Fruit fly (Drosophila melanogaster) whole organism, wandering third instar larva: Measurements from ENCODE around the gene ras.

Experiments used
- Hnf4 ChIP-seq: fragments of 200-800 bp; sonication (Bioruptor generic); optimal IDR thresholded peaks from 2 replicates; lab custom pipeline; 2016; ENCODE audit warnings: missing biosample characterization, mild to moderate bottlenecking, missing genetic modification characterization
- N ChIP-seq: fragments of >200 bp; optimal IDR thresholded peaks from 2 replicates; lab custom pipeline; 2018; ENCODE audit warnings: missing biosample characterization, missing external identifiers, missing genetic modification characterization
- OdsH ChIP-seq: fragments of 200-800 bp; sonication (Bioruptor generic); optimal IDR thresholded peaks from 2 replicates; lab custom pipeline; 2016; ENCODE audit warnings: missing biosample characterization, mild to moderate bottlenecking, missing genetic modification characterization
- h ChIP-seq: fragments of 200-800 bp; sonication (Bioruptor generic); optimal IDR thresholded peaks from 3 replicates; lab custom pipeline; 2016; ENCODE audit warnings: missing biosample characterization, mild to moderate bottlenecking, missing genetic modification characterization
- pan ChIP-seq: fragments of >200 bp; optimal IDR thresholded peaks from 2 replicates; lab custom pipeline; 2017
- psq ChIP-seq: fragments of 200-800 bp; sonication (Bioruptor generic); optimal IDR thresholded peaks from 3 replicates; lab custom pipeline; 2017; ENCODE audit warnings: missing biosample characterization, mild to moderate bottlenecking, missing genetic modification characterization, moderate library complexity
- sv ChIP-seq: fragments of 200-800 bp; sonication (Bioruptor generic); optimal IDR thresholded peaks from 3 replicates; lab custom pipeline; 2016; ENCODE audit warnings: missing biosample characterization, missing genetic modification characterization

DNA sequence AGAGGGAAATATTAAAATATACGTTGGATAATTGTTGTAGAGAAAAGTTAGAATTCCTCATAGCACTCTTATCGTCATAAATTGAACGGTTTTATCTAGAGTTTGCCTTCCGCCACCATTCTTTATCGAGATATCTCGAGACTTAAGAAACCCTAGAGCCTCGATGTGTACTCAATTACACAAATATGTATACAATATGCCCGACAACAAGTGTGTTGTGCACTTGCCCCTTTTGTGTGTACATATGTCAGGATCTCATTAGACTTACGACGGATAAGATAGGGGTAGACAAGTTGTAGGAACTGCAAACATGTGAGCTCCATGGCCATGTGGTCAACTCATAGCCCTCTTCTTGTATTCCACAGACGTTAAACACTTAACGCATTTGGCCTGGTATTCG lies 29.3 kb downstream of the ras start:
- TF ChIP-seq OdsH (GFP tag; lab: Kevin White, UChicago): no peak
- no peak for TF ChIP-seq psq (GFP tag; lab: Kevin White, UChicago)
- TF ChIP-seq pan (lab: Kevin White, UChicago): no peak
- no peak for TF ChIP-seq N (GFP tag; lab: Kevin White, UChicago)
- TF ChIP-seq Hnf4: no peak
- TF ChIP-seq sv: no peak
- TF ChIP-seq h (GFP tag; lab: Kevin White, UChicago): no peak
